Worm (Caenorhabditis elegans) whole organism, late embryonic: ENCODE measurements around the gene cdka-1.

Source experiments
- elt-2 ChIP-seq: sonication (generic microtip); optimal IDR thresholded peaks from 2 replicates; lab custom pipeline; 2016; ENCODE audit warnings: missing genetic modification reagents, missing genetic modification characterization, missing compliant biosample characterization
- eyg-1 ChIP-seq: sonication (generic microtip); optimal IDR thresholded peaks from 2 replicates; lab custom pipeline; 2016; ENCODE audit warnings: missing genotype, missing genetic modification characterization, missing compliant biosample characterization
- nhr-11 ChIP-seq: fragments of 150-350 bp; optimal IDR thresholded peaks from 2 replicates; lab custom pipeline; 2014; ENCODE audit warnings: missing biosample characterization, missing genetic modification characterization

ce11 chrIII:4695057-4695456 lies 36.5 kb downstream of the cdka-1 start, which contains the start of gene T04A8.7:
- no peak for TF ChIP-seq elt-2 (tag; lab: Kevin White, UChicago)
- no peak for TF ChIP-seq nhr-11
- TF ChIP-seq eyg-1 (tag; lab: Kevin White, UChicago), result no peak
